Worm (Caenorhabditis elegans) whole organism, midembryonic: Measurements from ENCODE around the gene F44D12.16.

Experiments used
- T22C8.4 ChIP-seq: fragments of 200-800 bp; sonication (Bioruptor generic); IDR thresholded peaks from 2 replicates; pipeline ENCODE4 v1.3.6; 2022; ENCODE audit warnings: missing genetic modification characterization, missing compliant biosample characterization
- flt-1 ChIP-seq: fragments of 200-800 bp; sonication (Bioruptor generic); IDR thresholded peaks from 2 replicates; pipeline ENCODE4 v1.3.6; 2022; ENCODE audit warnings: missing genetic modification characterization, missing compliant biosample characterization
- tab-1 ChIP-seq: fragments of 200-800 bp; sonication (Bioruptor generic); IDR thresholded peaks from 2 replicates; pipeline ENCODE4 v1.3.6; 2022; ENCODE audit warnings: missing genetic modification characterization, missing compliant biosample characterization
- ztf-23 ChIP-seq: fragments of 200-800 bp; sonication (Bioruptor generic); IDR thresholded peaks from 2 replicates; pipeline ENCODE4 v1.3.6; 2022; ENCODE audit warnings: missing genetic modification reagents, missing genetic modification characterization, missing compliant biosample characterization
- ztf-29 ChIP-seq: fragments of 200-800 bp; sonication (Bioruptor generic); IDR thresholded peaks from 2 replicates; pipeline ENCODE4 v1.3.6; 2022; ENCODE audit warnings: missing genetic modification reagents, missing genetic modification characterization, missing compliant biosample characterization

- no peak for TF ChIP-seq tab-1 (GFP tag; lab: Robert Waterston, UW)
- TF ChIP-seq ztf-29 (GFP tag; lab: Robert Waterston, UW) = no peak
- TF ChIP-seq flt-1 (GFP tag; lab: Robert Waterston, UW) = no peak
- no peak for TF ChIP-seq ztf-23 (GFP tag; lab: Robert Waterston, UW)
- no peak for TF ChIP-seq T22C8.4 (GFP tag; lab: Robert Waterston, UW)
These were observed 22.2 kb downstream of the F44D12.16 start, which contains the start of gene T04B2.8 for ce11 chrIV:10051088-10051487.
